Worm (Caenorhabditis elegans): ENCODE measurements around the gene srw-86.

ce11 chrV:19356717-19357116 lies 43.8 kb downstream of the srw-86 start:
- TF ChIP-seq R02D3.7 (tag; optimal IDR thresholded peaks at IDR 0.05) (no peak), nhr-237 (tag; optimal IDR thresholded peaks at IDR 0.05) (no peak), lin-13 (GFP tag; optimal IDR thresholded peaks at IDR 0.05) (no peak), nhr-77 (tag; optimal IDR thresholded peaks at IDR 0.05) (no peak), egl-27 (tag; optimal IDR thresholded peaks at IDR 0.05) (no peak), snpc-4 (tag; optimal IDR thresholded peaks at IDR 0.05) (no peak), unc-62 (GFP tag; optimal IDR thresholded peaks at IDR 0.05) (no peak)

Data from whole organism, L2 larva.